Worm (Caenorhabditis elegans) whole organism, L4 larva: ENCODE results near the gene prx-5.

Source experiments
- egl-27 ChIP-seq: sonication (generic microtip); optimal IDR thresholded peaks from 3 replicates; lab custom pipeline; 2017; ENCODE audit warnings: missing biosample characterization, missing genetic modification reagents, missing genetic modification characterization
- fos-1 ChIP-seq: fragments of 150-350 bp; optimal IDR thresholded peaks from 2 replicates; lab custom pipeline; 2014; ENCODE audit warnings: missing biosample characterization, missing genetic modification characterization
- hlh-30 ChIP-seq: sonication (generic microtip); optimal IDR thresholded peaks from 2 replicates; lab custom pipeline; 2017; ENCODE audit warnings: antibody characterized with exemption, mild to moderate bottlenecking, missing genetic modification characterization, missing compliant biosample characterization; ENCODE audit not compliant: insufficient read depth
- lsy-2 ChIP-seq, 2 experiments: fragments of 150-350 bp in 1 of 2; sonication (generic microtip) in 1 of 2; optimal IDR thresholded peaks; 2 replicates each; lab custom pipeline; 2014 to 2017; ENCODE audit warnings: missing biosample characterization in 2 of 2, missing genetic modification characterization in 2 of 2
- nhr-28 ChIP-seq: fragments of 150-350 bp; optimal IDR thresholded peaks from 2 replicates; lab custom pipeline; 2014; ENCODE audit warnings: missing biosample characterization, missing genetic modification characterization
- skn-1 ChIP-seq: fragments of 150-350 bp; optimal IDR thresholded peaks from 2 replicates; lab custom pipeline; 2014; ENCODE audit warnings: missing biosample characterization, missing genetic modification characterization
- snpc-4 ChIP-seq: fragments of 150-350 bp; optimal IDR thresholded peaks from 2 replicates; lab custom pipeline; 2014; ENCODE audit warnings: missing biosample characterization, missing genetic modification characterization
- unc-62 ChIP-seq, 3 experiments: fragments of 150-350 bp in 1 of 3; sonication (generic microtip); optimal IDR thresholded peaks in 2 of 3; peaks in 1 of 3; 1 replicate in 1 of 3; 2 replicates in 2 of 3; lab custom pipeline; 2014 to 2017; ENCODE audit warnings: missing biosample characterization in 3 of 3, missing genetic modification characterization in 3 of 3, missing genetic modification reagents in 3 of 3, missing genotype in 1 of 3
- ztf-11 ChIP-seq: fragments of 150-350 bp; optimal IDR thresholded peaks from 2 replicates; lab custom pipeline; 2014; ENCODE audit warnings: missing biosample characterization, missing genetic modification characterization

ce11 chrII:8664533-8664932 is 40.1 kb upstream of the prx-5 start, which contains the start of gene etc-1:
- TF ChIP-seq hlh-30 (tag; lab: Kevin White, UChicago) (no peak), skn-1 (no peak), fos-1 (tag; lab: Kevin White, UChicago) (no peak), unc-62 (GFP tag; optimal IDR thresholded peaks at IDR 0.05 in 1 of 2; lab: Kevin White, UChicago) (peak in 1 of 2 experiments; percentile 34), unc-62 (tag; optimal IDR thresholded peaks at IDR 0.05; lab: Kevin White, UChicago) (no peak), nhr-28 (tag; lab: Kevin White, UChicago) (no peak), lsy-2 (tag; optimal IDR thresholded peaks at IDR 0.05; lab: Kevin White, UChicago) (no peak), snpc-4 (tag; lab: Kevin White, UChicago) (no peak), ztf-11 (no peak), egl-27 (tag; lab: Kevin White, UChicago) (no peak)
